Worm (Caenorhabditis elegans): ENCODE results near the gene T07A5.7.

- TF ChIP-seq ceh-39 (tag; optimal IDR thresholded peaks at IDR 0.05) (no peak), nhr-237 (tag; optimal IDR thresholded peaks at IDR 0.05) (no peak), blmp-1 (tag; optimal IDR thresholded peaks at IDR 0.05) (no peak), lin-13 (tag; optimal IDR thresholded peaks at IDR 0.05) (no peak), nhr-12 (tag; optimal IDR thresholded peaks at IDR 0.05) (no peak), unc-62 (GFP tag; optimal IDR thresholded peaks at IDR 0.05) (no peak), ces-1 (GFP tag; optimal IDR thresholded peaks at IDR 0.05) (no peak)
These were observed 21.1 kb downstream of the T07A5.7 start for ce11 chrIII:10289790-10290189.
